Worm (Caenorhabditis elegans) whole organism, L4 larva: ENCODE measurements around the gene twnk-1.

Experiments
- F37D6.2 ChIP-seq: sonication (generic microtip); optimal IDR thresholded peaks from 2 replicates; lab custom pipeline; 2016; ENCODE audit warnings: mild to moderate bottlenecking, missing genetic modification characterization, missing compliant biosample characterization
- F49E8.2 ChIP-seq: sonication (generic microtip); optimal IDR thresholded peaks from 2 replicates; lab custom pipeline; 2016; ENCODE audit warnings: missing compliant biosample characterization, mild to moderate bottlenecking, missing genetic modification characterization, borderline replicate concordance
- T20F7.1 ChIP-seq: fragments of 200-800 bp; sonication (Bioruptor generic); optimal IDR thresholded peaks from 2 replicates; lab custom pipeline; 2018; ENCODE audit warnings: mild to moderate bottlenecking, missing genetic modification characterization, missing compliant biosample characterization
- Y5F2A.4 ChIP-seq: fragments of 200-800 bp; sonication (Bioruptor generic); optimal IDR thresholded peaks from 2 replicates; lab custom pipeline; 2018; ENCODE audit warnings: mild to moderate bottlenecking, missing genetic modification characterization, missing compliant biosample characterization
- ZK337.2 ChIP-seq: fragments of 200-800 bp; sonication (Bioruptor generic); IDR thresholded peaks from 2 replicates; pipeline ENCODE4 v1.3.6; 2022; ENCODE audit warnings: missing genetic modification reagents, missing genetic modification characterization, missing compliant biosample characterization
- aha-1 ChIP-seq: fragments of 150-350 bp; peaks from one replicate; lab custom pipeline; 2014; ENCODE audit warnings: missing biosample characterization, missing genetic modification characterization
- aly-2 ChIP-seq: sonication (generic microtip); optimal IDR thresholded peaks from 2 replicates; lab custom pipeline; 2018; ENCODE audit warnings: missing biosample characterization, missing genetic modification characterization
- arid-1 ChIP-seq: fragments of 200-800 bp; sonication (Bioruptor generic); conservative IDR thresholded peaks from 2 replicates; pipeline ENCODE4 v1.3.6; 2022; ENCODE audit warnings: missing genetic modification reagents, missing genetic modification characterization, missing compliant biosample characterization
- ceh-20 ChIP-seq: fragments of 200-800 bp; sonication (Bioruptor generic); IDR thresholded peaks from 2 replicates; pipeline ENCODE4 v1.3.6; 2022; ENCODE audit warnings: missing genetic modification reagents, missing genetic modification characterization, missing compliant biosample characterization
- daf-12 ChIP-seq: fragments of 150-350 bp; optimal IDR thresholded peaks from 2 replicates; lab custom pipeline; 2014; ENCODE audit warnings: missing biosample characterization, missing genetic modification reagents, missing genetic modification characterization
- daf-16 ChIP-seq, 3 experiments: sonication (generic microtip); optimal IDR thresholded peaks; 2 replicates each; lab custom pipeline; 2016 to 2017; ENCODE audit warnings: missing genetic modification characterization in 3 of 3, missing genetic modification reagents in 3 of 3, mild to moderate bottlenecking in 2 of 3, missing compliant biosample characterization in 2 of 3, missing biosample characterization in 1 of 3, moderate library complexity in 1 of 3
- dmd-6 ChIP-seq: fragments of 200-800 bp; sonication (Bioruptor generic); IDR thresholded peaks from 2 replicates; pipeline ENCODE4 v1.3.6; 2022; ENCODE audit warnings: missing genetic modification reagents, missing genetic modification characterization, missing compliant biosample characterization
- dpl-1 ChIP-seq: fragments of 150-350 bp; optimal IDR thresholded peaks from 2 replicates; lab custom pipeline; 2014; ENCODE audit warnings: missing biosample characterization, missing genetic modification reagents, missing genetic modification characterization
- egl-27 ChIP-seq: sonication (generic microtip); optimal IDR thresholded peaks from 3 replicates; lab custom pipeline; 2017; ENCODE audit warnings: missing biosample characterization, missing genetic modification reagents, missing genetic modification characterization
- fos-1 ChIP-seq: fragments of 150-350 bp; optimal IDR thresholded peaks from 2 replicates; lab custom pipeline; 2014; ENCODE audit warnings: missing biosample characterization, missing genetic modification characterization
- hlh-11 ChIP-seq: fragments of 200-800 bp; sonication (Bioruptor generic); optimal IDR thresholded peaks from 2 replicates; lab custom pipeline; 2018; ENCODE audit warnings: mild to moderate bottlenecking, missing genetic modification characterization, missing compliant biosample characterization
- hlh-30 ChIP-seq: sonication (generic microtip); optimal IDR thresholded peaks from 2 replicates; lab custom pipeline; 2017; ENCODE audit warnings: antibody characterized with exemption, mild to moderate bottlenecking, missing genetic modification characterization, missing compliant biosample characterization; ENCODE audit not compliant: insufficient read depth
- hmg-1.1 ChIP-seq: fragments of 200-800 bp; sonication (Bioruptor generic); IDR thresholded peaks from 2 replicates; pipeline ENCODE4 v1.3.6; 2022; ENCODE audit warnings: missing genetic modification reagents, missing genetic modification characterization, missing compliant biosample characterization
- lin-15B ChIP-seq: fragments of 150-350 bp; sonication (generic microtip); optimal IDR thresholded peaks from 3 replicates; lab custom pipeline; 2014; ENCODE audit warnings: missing biosample characterization, missing genetic modification characterization
- lir-3 ChIP-seq: sonication (generic microtip); optimal IDR thresholded peaks from 2 replicates; lab custom pipeline; 2016; ENCODE audit warnings: mild to moderate bottlenecking, missing genetic modification characterization, missing compliant biosample characterization
- madf-9 ChIP-seq: fragments of 200-800 bp; sonication (Bioruptor generic); conservative IDR thresholded peaks from 2 replicates; pipeline ENCODE4 v1.3.6; 2022; ENCODE audit warnings: missing genetic modification reagents, missing genetic modification characterization, missing compliant biosample characterization
- mdl-1 ChIP-seq, 2 experiments: fragments of 150-350 bp in 1 of 2; sonication (generic microtip) in 1 of 2; optimal IDR thresholded peaks; 2 replicates each; lab custom pipeline; 2014 to 2017; ENCODE audit warnings: missing biosample characterization in 2 of 2, missing genetic modification characterization in 2 of 2
- mes-2 ChIP-seq: sonication (generic microtip); optimal IDR thresholded peaks from 2 replicates; lab custom pipeline; 2016; ENCODE audit warnings: missing genotype, mild to moderate bottlenecking, missing genetic modification characterization, missing compliant biosample characterization; ENCODE audit not compliant: poor library complexity, severe bottlenecking
- mxl-3 ChIP-seq: fragments of 200-800 bp; sonication (Bioruptor generic); optimal IDR thresholded peaks from 2 replicates; lab custom pipeline; 2018; ENCODE audit warnings: mild to moderate bottlenecking, missing genetic modification characterization, missing compliant biosample characterization
- nhr-10 ChIP-seq: fragments of 150-350 bp; optimal IDR thresholded peaks from 2 replicates; lab custom pipeline; 2014; ENCODE audit warnings: missing biosample characterization, missing genetic modification characterization
- nhr-11 ChIP-seq: fragments of 150-350 bp; optimal IDR thresholded peaks from 2 replicates; lab custom pipeline; 2014; ENCODE audit warnings: missing biosample characterization, missing genetic modification characterization
- nhr-25 ChIP-seq: sonication (generic microtip); optimal IDR thresholded peaks from 2 replicates; lab custom pipeline; 2017; ENCODE audit warnings: missing genetic modification characterization, mild to moderate bottlenecking, missing compliant biosample characterization, antibody characterized with exemption, moderate library complexity, borderline replicate concordance; ENCODE audit not compliant: insufficient read depth
- nhr-28 ChIP-seq: fragments of 150-350 bp; optimal IDR thresholded peaks from 2 replicates; lab custom pipeline; 2014; ENCODE audit warnings: missing biosample characterization, missing genetic modification characterization
- nhr-41 ChIP-seq: fragments of 200-800 bp; sonication (Bioruptor generic); IDR thresholded peaks from 2 replicates; pipeline ENCODE4 v1.3.6; 2022; ENCODE audit warnings: missing genetic modification reagents, missing genetic modification characterization, missing compliant biosample characterization
- nhr-48 ChIP-seq: sonication (generic microtip); optimal IDR thresholded peaks from 2 replicates; lab custom pipeline; 2016; ENCODE audit warnings: mild to moderate bottlenecking, missing genetic modification characterization, missing compliant biosample characterization
- nhr-77 ChIP-seq: fragments of 150-350 bp; optimal IDR thresholded peaks from 2 replicates; lab custom pipeline; 2014; ENCODE audit warnings: missing biosample characterization, missing genetic modification characterization
- php-3 ChIP-seq: fragments of 200-800 bp; sonication (Bioruptor generic); IDR thresholded peaks from 2 replicates; pipeline ENCODE4 v1.3.6; 2022; ENCODE audit warnings: missing genetic modification reagents, missing genetic modification characterization, missing compliant biosample characterization
- rbr-2 ChIP-seq: sonication (generic microtip); optimal IDR thresholded peaks from 2 replicates; lab custom pipeline; 2016; ENCODE audit warnings: missing genotype, missing genetic modification characterization, missing compliant biosample characterization
- saeg-2 ChIP-seq: fragments of 200-800 bp; sonication (Bioruptor generic); IDR thresholded peaks from 2 replicates; pipeline ENCODE4 v1.3.6; 2022; ENCODE audit warnings: missing genetic modification reagents, missing genetic modification characterization, missing compliant biosample characterization
- sdz-12 ChIP-seq: fragments of 200-800 bp; sonication (Bioruptor generic); optimal IDR thresholded peaks from 2 replicates; lab custom pipeline; 2018; ENCODE audit warnings: mild to moderate bottlenecking, missing genetic modification characterization, missing compliant biosample characterization
- set-16 ChIP-seq: fragments of 200-800 bp; sonication (Bioruptor generic); IDR thresholded peaks from 2 replicates; pipeline ENCODE4 v1.3.6; 2022; ENCODE audit warnings: missing genetic modification reagents, missing genetic modification characterization, missing compliant biosample characterization
- skn-1 ChIP-seq: fragments of 150-350 bp; optimal IDR thresholded peaks from 2 replicates; lab custom pipeline; 2014; ENCODE audit warnings: missing biosample characterization, missing genetic modification characterization
- spr-1 ChIP-seq: sonication (generic microtip); optimal IDR thresholded peaks from 2 replicates; lab custom pipeline; 2016; ENCODE audit warnings: mild to moderate bottlenecking, missing genetic modification characterization, missing compliant biosample characterization
- unc-62 ChIP-seq, 3 experiments: fragments of 150-350 bp in 1 of 3; sonication (generic microtip); optimal IDR thresholded peaks in 2 of 3; peaks in 1 of 3; 1 replicate in 1 of 3; 2 replicates in 2 of 3; lab custom pipeline; 2014 to 2017; ENCODE audit warnings: missing biosample characterization in 3 of 3, missing genetic modification characterization in 3 of 3, missing genetic modification reagents in 3 of 3, missing genotype in 1 of 3
- vab-7 ChIP-seq: fragments of 200-800 bp; sonication (Bioruptor generic); IDR thresholded peaks from 2 replicates; pipeline ENCODE4 v1.3.6; 2022; ENCODE audit warnings: missing genetic modification reagents, missing genetic modification characterization, missing compliant biosample characterization

The twnk-1 gene

ce11 chrX:5816346-5816745 lies 25.3 kb downstream of the twnk-1 start (continued):
- TF ChIP-seq Y5F2A.4 (GFP tag; lab: Kevin White, UChicago) (no peak), mxl-3 (GFP tag; lab: Kevin White, UChicago) (no peak), fos-1 (no peak), ceh-20 (no peak), dpl-1 (GFP tag; lab: Kevin White, UChicago) (no peak), nhr-11 (tag; lab: Kevin White, UChicago) (no peak), daf-16 (GFP tag; optimal IDR thresholded peaks at IDR 0.05; lab: Kevin White, UChicago) (no peak), daf-16 (tag; optimal IDR thresholded peaks at IDR 0.05; lab: Kevin White, UChicago) (no peak), hmg-1.1 (peak; percentile 52), nhr-48 (tag; lab: Kevin White, UChicago) (no peak), aly-2 (tag; lab: Kevin White, UChicago) (no peak), unc-62 (GFP tag; optimal IDR thresholded peaks at IDR 0.05 in 1 of 2; lab: Kevin White, UChicago) (no peak), unc-62 (tag; optimal IDR thresholded peaks at IDR 0.05; lab: Kevin White, UChicago) (no peak), lir-3 (tag; lab: Kevin White, UChicago) (no peak), F49E8.2 (tag; lab: Kevin White, UChicago) (no peak), nhr-41 (GFP tag; lab: Robert Waterston, UW) (no peak), spr-1 (tag; lab: Kevin White, UChicago) (no peak), vab-7 (peak; percentile 55), rbr-2 (tag; lab: Kevin White, UChicago) (peak; percentile 38), hlh-11 (tag; lab: Kevin White, UChicago) (peak; percentile 3), ZK337.2 (GFP tag; lab: Robert Waterston, UW) (no peak), skn-1 (tag; lab: Kevin White, UChicago) (no peak), php-3 (GFP tag; lab: Robert Waterston, UW) (no peak), dmd-6 (no peak), mes-2 (no peak), nhr-10 (no peak), egl-27 (tag; lab: Kevin White, UChicago) (no peak), nhr-77 (tag; lab: Kevin White, UChicago) (no peak), aha-1 (tag; lab: Kevin White, UChicago) (no peak), T20F7.1 (GFP tag; lab: Kevin White, UChicago) (no peak), arid-1 (no peak), F37D6.2 (peak; percentile 29), nhr-25 (tag; lab: Kevin White, UChicago) (no peak), sdz-12 (no peak)

- no peak for TF ChIP-seq nhr-28
- TF ChIP-seq, all 104 proteins: peak for 0
Observed at ce11 chrX:5817078-5817477, 26.1 kb downstream of the twnk-1 start.

DNA sequence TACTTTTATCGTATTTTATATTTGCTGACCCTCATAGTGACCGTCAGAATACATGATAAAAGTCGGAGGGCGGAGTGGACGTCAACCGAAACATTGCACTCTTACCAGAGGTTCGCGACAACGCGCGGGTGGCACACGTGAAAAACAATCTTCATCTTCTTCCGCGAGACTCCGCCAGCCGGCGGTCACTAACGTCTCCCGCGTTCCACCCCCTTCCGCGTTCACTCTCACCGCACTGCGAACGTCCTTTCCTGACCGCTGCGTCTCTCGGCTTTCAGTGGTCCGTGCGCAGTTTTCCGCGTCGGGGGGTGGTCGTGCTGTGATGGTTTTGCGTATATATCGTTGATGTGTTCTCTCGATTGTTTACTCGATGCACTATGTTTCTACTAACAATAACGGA lies 27.2 kb downstream of the twnk-1 start:
- TF ChIP-seq mxl-3 (GFP tag; lab: Kevin White, UChicago) (peak; percentile 73), daf-12 (tag; lab: Kevin White, UChicago) (no peak), lin-15B (tag; lab: Kevin White, UChicago) (no peak), set-16 (GFP tag; lab: Robert Waterston, UW) (peak; percentile 91), hlh-11 (tag; lab: Kevin White, UChicago) (peak; percentile 62), hlh-30 (tag; lab: Kevin White, UChicago) (peak; percentile 35), madf-9 (GFP tag; lab: Robert Waterston, UW) (0 out of 2 replicates have a peak, but pooled peaks have one; percentile 14), mdl-1 (tag; optimal IDR thresholded peaks at IDR 0.05; lab: Kevin White, UChicago) (peak in 1 of 2 experiments; percentile 58), saeg-2 (no peak)
- TF ChIP-seq, all 104 proteins: peak for 6
